Comparison of ENCODE assay signal across 3 worm cellular contexts in the genomic region with DNA sequence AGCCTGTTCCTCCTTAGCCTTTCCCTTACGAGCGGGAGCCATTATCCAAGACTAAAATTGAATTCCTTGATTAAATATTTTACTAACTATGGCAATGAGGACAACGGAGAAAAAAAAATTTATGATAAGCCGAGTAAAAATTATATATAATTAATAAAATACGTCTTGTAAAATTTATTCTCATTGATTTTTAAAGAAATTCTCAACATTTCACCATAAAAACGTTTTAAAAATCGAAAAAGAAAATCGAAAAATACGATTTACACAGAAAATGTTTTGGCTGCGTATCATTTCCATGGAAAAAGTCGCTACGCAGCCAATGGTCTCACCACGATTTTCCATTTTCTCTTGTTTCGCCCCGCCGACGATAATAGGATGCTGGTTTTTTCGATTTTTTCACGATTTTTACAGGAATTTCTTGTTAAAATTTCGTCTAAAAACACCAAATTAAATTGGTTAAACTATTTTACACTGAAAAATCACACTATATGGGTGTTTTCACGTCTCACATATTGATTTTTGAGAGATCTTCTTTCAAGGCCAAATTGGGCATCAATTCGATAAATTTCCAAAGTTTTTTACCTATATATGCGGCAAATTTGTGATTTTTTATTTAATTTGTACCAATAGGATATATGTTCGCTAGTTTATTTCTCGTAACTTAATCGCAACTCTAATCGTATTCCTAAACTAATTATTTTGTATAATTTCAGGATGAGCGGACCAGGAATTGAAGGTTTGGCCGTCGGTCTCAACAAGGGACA.
A peak's percentile ranks its signal among the peaks of the same experiment; 100 is the strongest.
TF ChIP-seq lines count a peak whose summit lies in the region.

A gene (minus strand): TSS at position 51 of the 764 bp plus-strand sequence.
A gene (plus strand): TSS at position 714 of the 764 bp plus-strand sequence.

TF ChIP-seq in whole organism, L2 larva, 48 proteins besides CTCF, POLR2A, EP300 and RAD21 (continued from another document):
- peak in 1 of 2 experiments; percentile 19 for TF ChIP-seq mdl-1 (tag; optimal IDR thresholded peaks at IDR 0.05; lab: Kevin White, UChicago)
- no peak for TF ChIP-seq aly-2 (tag; optimal IDR thresholded peaks at IDR 0.05; lab: Kevin White, UChicago)
- TF ChIP-seq unc-55 (GFP tag; optimal IDR thresholded peaks at IDR 0.05; lab: Kevin White, UChicago): peak; percentile 93
- peak; percentile 88 for TF ChIP-seq nhr-129 (tag; optimal IDR thresholded peaks at IDR 0.05; lab: Kevin White, UChicago)
- no peak for TF ChIP-seq unc-39 (tag; optimal IDR thresholded peaks at IDR 0.05; lab: Kevin White, UChicago)
- no peak for TF ChIP-seq nhr-23 (tag; optimal IDR thresholded peaks at IDR 0.05; lab: Kevin White, UChicago)
- no peak for TF ChIP-seq ztf-1 (GFP tag; conservative IDR thresholded peaks at IDR 0.05; lab: Robert Waterston, UW)
- peak; percentile 91 for TF ChIP-seq nhr-21 (tag; optimal IDR thresholded peaks at IDR 0.05; lab: Kevin White, UChicago)
- TF ChIP-seq elt-1 (tag; optimal IDR thresholded peaks at IDR 0.05; lab: Kevin White, UChicago): no peak
- peak; percentile 74 for TF ChIP-seq mab-5 (tag; optimal IDR thresholded peaks at IDR 0.05; lab: Kevin White, UChicago)
- peak; percentile 74 for TF ChIP-seq ceh-16 (tag; optimal IDR thresholded peaks at IDR 0.05; lab: Kevin White, UChicago)
- TF ChIP-seq nhr-77 (tag; optimal IDR thresholded peaks at IDR 0.05; lab: Kevin White, UChicago): peak; percentile 23
- TF ChIP-seq F13H6.1 (tag; optimal IDR thresholded peaks at IDR 0.05; lab: Kevin White, UChicago): peak; percentile 83
- TF ChIP-seq elt-3 (tag; optimal IDR thresholded peaks at IDR 0.05; lab: Kevin White, UChicago): no peak
- peak; percentile 87 for TF ChIP-seq ama-1 (optimal IDR thresholded peaks at IDR 0.05; lab: Kevin White, UChicago)
- TF ChIP-seq crh-2 (tag; optimal IDR thresholded peaks at IDR 0.05; lab: Kevin White, UChicago): peak; percentile 94
- TF ChIP-seq lsy-2 (tag; optimal IDR thresholded peaks at IDR 0.05; lab: Kevin White, UChicago): peak; percentile 83 to 96
- TF ChIP-seq Y55F3AM.14 (GFP tag; optimal IDR thresholded peaks at IDR 0.05; lab: Kevin White, UChicago): no peak
- TF ChIP-seq ceh-82 (tag; optimal IDR thresholded peaks at IDR 0.05; lab: Kevin White, UChicago): peak; percentile 23
- TF ChIP-seq fos-1 (tag; optimal IDR thresholded peaks at IDR 0.05; lab: Kevin White, UChicago): peak; percentile 71
- TF ChIP-seq mbf-1 (tag; optimal IDR thresholded peaks at IDR 0.05; lab: Kevin White, UChicago): no peak
- peak; percentile 95 for TF ChIP-seq C34F6.9 (tag; optimal IDR thresholded peaks at IDR 0.05; lab: Kevin White, UChicago)
- TF ChIP-seq nhr-11 (tag; optimal IDR thresholded peaks at IDR 0.05; lab: Kevin White, UChicago): no peak
- peak; percentile 88 for TF ChIP-seq sma-9 (GFP tag; optimal IDR thresholded peaks at IDR 0.05; lab: Kevin White, UChicago)
- no peak for TF ChIP-seq sma-9 (tag; optimal IDR thresholded peaks at IDR 0.05; lab: Kevin White, UChicago)
- peak; percentile 79 for TF ChIP-seq lin-11 (tag; optimal IDR thresholded peaks at IDR 0.05; lab: Kevin White, UChicago)
- TF ChIP-seq unc-62 (GFP tag; optimal IDR thresholded peaks at IDR 0.05; lab: Kevin White, UChicago): no peak
- peak; percentile 80 for TF ChIP-seq ztf-4 (tag; optimal IDR thresholded peaks at IDR 0.05; lab: Kevin White, UChicago)
- TF ChIP-seq nhr-10 (tag; optimal IDR thresholded peaks at IDR 0.05; lab: Kevin White, UChicago): peak; percentile 47
TF ChIP-seq in whole organism, L2 larva: peak in this region for 29.

TF ChIP-seq in whole organism, L4 larva, 104 proteins besides CTCF, POLR2A, EP300 and RAD21 (continued from another document and continues in another):
- no peak for TF ChIP-seq ceh-82 (tag; optimal IDR thresholded peaks at IDR 0.05; lab: Kevin White, UChicago)
- no peak for TF ChIP-seq mxl-2 (GFP tag; conservative IDR thresholded peaks at IDR 0.05; lab: Robert Waterston, UW)
- TF ChIP-seq nhr-10 (tag; optimal IDR thresholded peaks at IDR 0.05; lab: Kevin White, UChicago): no peak
- TF ChIP-seq dve-1 (tag; optimal IDR thresholded peaks at IDR 0.05; lab: Kevin White, UChicago; ENCODE audit: insufficient read depth): peak; percentile 95
- TF ChIP-seq nhr-237 (tag; optimal IDR thresholded peaks at IDR 0.05; lab: Kevin White, UChicago): no peak
- TF ChIP-seq lin-29 (GFP tag; IDR thresholded peaks at IDR 0.05; lab: Robert Waterston, UW): peak; percentile 12; the same call in 1 of the 2 replicates
- TF ChIP-seq F44E2.7 (GFP tag; IDR thresholded peaks at IDR 0.05; lab: Robert Waterston, UW): no peak
- TF ChIP-seq vab-7 (GFP tag; IDR thresholded peaks at IDR 0.05; lab: Robert Waterston, UW): no peak
- no peak for TF ChIP-seq nhr-111 (GFP tag; optimal IDR thresholded peaks at IDR 0.05; lab: Kevin White, UChicago)
- TF ChIP-seq egl-43 (GFP tag; IDR thresholded peaks at IDR 0.05; lab: Robert Waterston, UW): no peak
- TF ChIP-seq T26A8.4 (GFP tag; IDR thresholded peaks at IDR 0.05; lab: Robert Waterston, UW): peak; percentile 59; the same call in 1 of the 2 replicates
- 0 out of 2 replicates have a peak, but pooled peaks have one; percentile 42 for TF ChIP-seq tra-1 (GFP tag; IDR thresholded peaks at IDR 0.05; lab: Robert Waterston, UW)
- peak in 1 of 2 experiments; percentile 16 for TF ChIP-seq mdl-1 (tag; optimal IDR thresholded peaks at IDR 0.05; lab: Kevin White, UChicago)
- peak; percentile 57 for TF ChIP-seq F37D6.2 (tag; optimal IDR thresholded peaks at IDR 0.05; lab: Kevin White, UChicago)
- TF ChIP-seq Y48G9A.11 (GFP tag; IDR thresholded peaks at IDR 0.05; lab: Robert Waterston, UW): no peak
- no peak for TF ChIP-seq dmd-9 (GFP tag; IDR thresholded peaks at IDR 0.05; lab: Robert Waterston, UW)
- no peak for TF ChIP-seq pqm-1 (tag; optimal IDR thresholded peaks at IDR 0.05; lab: Kevin White, UChicago)
- peak; percentile 16 for TF ChIP-seq spr-3 (GFP tag; optimal IDR thresholded peaks at IDR 0.05; lab: Kevin White, UChicago)
- peak; percentile 64 for TF ChIP-seq nhr-28 (tag; optimal IDR thresholded peaks at IDR 0.05; lab: Kevin White, UChicago)
- TF ChIP-seq nhr-76 (tag; optimal IDR thresholded peaks at IDR 0.05; lab: Kevin White, UChicago): no peak
- peak; percentile 75 for TF ChIP-seq nhr-102 (tag; optimal IDR thresholded peaks at IDR 0.05; lab: Kevin White, UChicago)
- no peak for TF ChIP-seq F49E8.2 (tag; optimal IDR thresholded peaks at IDR 0.05; lab: Kevin White, UChicago; ENCODE audit: borderline replicate concordance)
- TF ChIP-seq ceh-62 (tag; optimal IDR thresholded peaks at IDR 0.05; lab: Kevin White, UChicago): no peak
- TF ChIP-seq zip-11 (GFP tag; IDR thresholded peaks at IDR 0.05; lab: Robert Waterston, UW): no peak
- peak; percentile 94 for TF ChIP-seq nhr-77 (tag; optimal IDR thresholded peaks at IDR 0.05; lab: Kevin White, UChicago)
- TF ChIP-seq aly-2 (tag; optimal IDR thresholded peaks at IDR 0.05; lab: Kevin White, UChicago): no peak
- no peak for TF ChIP-seq unc-130 (GFP tag; optimal IDR thresholded peaks at IDR 0.05; lab: Kevin White, UChicago)
- peak; percentile 98 for TF ChIP-seq aha-1 (tag; lab: Kevin White, UChicago)
- TF ChIP-seq dmd-6 (GFP tag; IDR thresholded peaks at IDR 0.05; lab: Robert Waterston, UW): peak; percentile 71
- TF ChIP-seq snpc-1.2 (GFP tag; IDR thresholded peaks at IDR 0.05; lab: Robert Waterston, UW): 0 out of 2 replicates have a peak, but pooled peaks have one; percentile 9
- TF ChIP-seq D1046.2 (GFP tag; IDR thresholded peaks at IDR 0.05; lab: Robert Waterston, UW): no peak
- TF ChIP-seq attf-4 (tag; optimal IDR thresholded peaks at IDR 0.05; lab: Kevin White, UChicago): no peak
- no peak for TF ChIP-seq daf-12 (tag; optimal IDR thresholded peaks at IDR 0.05; lab: Kevin White, UChicago)
- peak; percentile 60 for TF ChIP-seq lin-13 (GFP tag; optimal IDR thresholded peaks at IDR 0.05; lab: Kevin White, UChicago)
- no peak for TF ChIP-seq unc-62 (GFP tag; optimal IDR thresholded peaks at IDR 0.05 in 1 of 2; lab: Kevin White, UChicago)
- no peak for TF ChIP-seq unc-62 (tag; optimal IDR thresholded peaks at IDR 0.05; lab: Kevin White, UChicago)
- no peak for TF ChIP-seq nhr-41 (GFP tag; IDR thresholded peaks at IDR 0.05; lab: Robert Waterston, UW)
- no peak for TF ChIP-seq ztf-11 (tag; optimal IDR thresholded peaks at IDR 0.05; lab: Kevin White, UChicago)
- TF ChIP-seq F26F4.8 (GFP tag; conservative IDR thresholded peaks at IDR 0.05; lab: Robert Waterston, UW): no peak
- TF ChIP-seq snpc-4 (tag; optimal IDR thresholded peaks at IDR 0.05; lab: Kevin White, UChicago): peak; percentile 17
- no peak for TF ChIP-seq Y105C5A.15 (GFP tag; IDR thresholded peaks at IDR 0.05; lab: Robert Waterston, UW)
- no peak for TF ChIP-seq lir-3 (tag; optimal IDR thresholded peaks at IDR 0.05; lab: Kevin White, UChicago)
- peak; percentile 86 for TF ChIP-seq lin-38 (GFP tag; IDR thresholded peaks at IDR 0.05; lab: Robert Waterston, UW)
- TF ChIP-seq nhr-25 (tag; optimal IDR thresholded peaks at IDR 0.05; lab: Kevin White, UChicago; ENCODE audit: borderline replicate concordance, insufficient read depth): peak; percentile 62
- peak; percentile 65 for TF ChIP-seq spr-1 (tag; optimal IDR thresholded peaks at IDR 0.05; lab: Kevin White, UChicago)
- TF ChIP-seq fos-1 (tag; optimal IDR thresholded peaks at IDR 0.05; lab: Kevin White, UChicago): no peak
- TF ChIP-seq cey-2 (tag; optimal IDR thresholded peaks at IDR 0.05; lab: Kevin White, UChicago; ENCODE audit: borderline replicate concordance, insufficient read depth): no peak
- no peak for TF ChIP-seq egl-27 (tag; optimal IDR thresholded peaks at IDR 0.05; lab: Kevin White, UChicago)

TF ChIP-seq in whole organism, mixed stage, embryonic, 35 proteins besides CTCF, POLR2A, EP300 and RAD21 (continued from another document):
- TF ChIP-seq nhr-237 (tag; optimal IDR thresholded peaks at IDR 0.05; lab: Kevin White, UChicago) (peak; percentile 92), ztf-11 (tag; optimal IDR thresholded peaks at IDR 0.05; lab: Kevin White, UChicago) (no peak), nhr-2 (tag; optimal IDR thresholded peaks at IDR 0.05; lab: Kevin White, UChicago) (peak; percentile 16), pha-4 (tag; optimal IDR thresholded peaks at IDR 0.05; lab: Kevin White, UChicago) (peak; percentile 86), mep-1 (tag; optimal IDR thresholded peaks at IDR 0.05; lab: Kevin White, UChicago) (peak; percentile 91)
